Fruit fly (Drosophila melanogaster): Measurements from ENCODE around the gene MME1.

MME1 gene

DNA sequence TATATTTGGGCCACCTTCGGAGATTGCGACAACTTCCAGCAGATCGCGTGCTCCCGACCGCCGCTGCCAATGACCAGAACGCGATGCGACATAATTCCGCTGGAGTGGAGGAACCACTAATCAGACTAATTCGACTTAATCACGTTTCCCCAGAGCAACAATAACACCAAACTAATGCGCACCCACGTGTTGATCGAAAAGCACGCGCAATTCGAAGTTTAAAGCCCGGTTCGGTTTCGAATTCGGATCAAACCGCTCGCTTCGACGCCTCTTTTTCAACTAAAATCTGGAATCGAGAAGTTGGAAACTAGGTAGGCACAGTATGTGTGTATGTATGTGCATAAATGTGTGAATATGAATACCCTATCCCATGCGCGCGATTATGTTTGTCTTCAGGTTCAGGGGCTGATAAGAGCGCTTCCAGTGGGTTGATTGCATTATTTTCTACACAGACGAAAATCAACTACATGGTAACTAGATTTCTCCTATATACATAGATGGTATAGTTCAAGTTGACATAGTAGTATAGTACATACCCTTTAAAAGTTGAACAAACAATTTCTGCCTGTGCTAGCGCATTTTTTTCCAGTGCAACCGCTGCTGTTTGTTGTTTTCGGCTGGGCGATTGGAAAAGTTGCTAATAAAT is 3.6 kb upstream of the MME1 start, which contains the start of gene Gart (continued):
- TF ChIP-seq eyg (GFP tag; optimal IDR thresholded peaks at IDR 0.05), result peak; percentile 40
- 0 out of 3 replicates have a peak, but pooled peaks have one; percentile 20 for TF ChIP-seq C15 (GFP tag; IDR thresholded peaks at IDR 0.05)
- TF ChIP-seq BtbVII (GFP tag; optimal IDR thresholded peaks at IDR 0.05), result peak; percentile 14
- TF ChIP-seq tin (GFP tag; optimal IDR thresholded peaks at IDR 0.05), result peak; percentile 62
- TF ChIP-seq pnt (GFP tag; optimal IDR thresholded peaks at IDR 0.05), result peak; percentile 55
- TF ChIP-seq CG16863 (GFP tag; optimal IDR thresholded peaks at IDR 0.05), result peak; percentile 48
- TF ChIP-seq CG18619 (GFP tag; optimal IDR thresholded peaks at IDR 0.05), result peak; percentile 43
- peak; percentile 80 for TF ChIP-seq CG8924 (tag; optimal IDR thresholded peaks at IDR 0.05)
- peak; percentile 49 for TF ChIP-seq sd (tag; optimal IDR thresholded peaks at IDR 0.05)
- peak; percentile 50 for TF ChIP-seq Mes4 (GFP tag; optimal IDR thresholded peaks at IDR 0.05)
- peak; percentile 96 for TF ChIP-seq Med (GFP tag)
- TF ChIP-seq tll (GFP tag; optimal IDR thresholded peaks at IDR 0.05), result peak in 1 of 2 experiments; percentile 4
- no peak for TF ChIP-seq Gsc (GFP tag; IDR thresholded peaks at IDR 0.05)
- no peak for TF ChIP-seq CG31365 (tag; optimal IDR thresholded peaks at IDR 0.05)
- no peak for TF ChIP-seq CG14710 (tag; optimal IDR thresholded peaks at IDR 0.05)
- TF ChIP-seq CG6254 (GFP tag; optimal IDR thresholded peaks at IDR 0.05), result no peak
- peak; percentile 75; the same call in 2 of the 3 replicates for TF ChIP-seq dysf (GFP tag; IDR thresholded peaks at IDR 0.05)
- no peak for TF ChIP-seq CG6791 (GFP tag; IDR thresholded peaks at IDR 0.05; ENCODE audit: partially characterized antibody)
- peak; percentile 49 for TF ChIP-seq salm (tag; optimal IDR thresholded peaks at IDR 0.05)
- peak; percentile 10 for TF ChIP-seq Hmx (GFP tag; optimal IDR thresholded peaks at IDR 0.05)
- TF ChIP-seq CG4282 (GFP tag; optimal IDR thresholded peaks at IDR 0.05), result peak; percentile 58
- TF ChIP-seq CG12942 (GFP tag; optimal IDR thresholded peaks at IDR 0.05), result peak; percentile 42
- peak; percentile 62; the same call in 2 of the 3 replicates for TF ChIP-seq Aef1 (GFP tag; IDR thresholded peaks at IDR 0.05)
- no peak for TF ChIP-seq Fer1 (GFP tag; optimal IDR thresholded peaks at IDR 0.05)
- no peak for TF ChIP-seq usp (GFP tag; optimal IDR thresholded peaks at IDR 0.05)
- TF ChIP-seq hth (optimal IDR thresholded peaks at IDR 0.05), result no peak
- no peak for TF ChIP-seq CG11504 (tag; optimal IDR thresholded peaks at IDR 0.05)
- no peak for TF ChIP-seq zen (tag; optimal IDR thresholded peaks at IDR 0.05)
- TF ChIP-seq Bteb2 (GFP tag; optimal IDR thresholded peaks at IDR 0.05), result peak; percentile 66
- TF ChIP-seq vvl (GFP tag; IDR thresholded peaks at IDR 0.05), result peak; percentile 71; the same call in 1 of the 2 replicates
- TF ChIP-seq Chrac-16 (GFP tag; optimal IDR thresholded peaks at IDR 0.05), result peak; percentile 57
- peak; percentile 7 for TF ChIP-seq Atf-2 (GFP tag; optimal IDR thresholded peaks at IDR 0.05)
- peak; percentile 58 for TF ChIP-seq jumu (GFP tag; optimal IDR thresholded peaks at IDR 0.05)
- no peak for TF ChIP-seq CG11560 (tag; IDR thresholded peaks at IDR 0.05)
- TF ChIP-seq CG5180 (GFP tag; optimal IDR thresholded peaks at IDR 0.05), result no peak
- peak; percentile 57 for TF ChIP-seq CG12744 (GFP tag; optimal IDR thresholded peaks at IDR 0.05)
- TF ChIP-seq Bdp1 (GFP tag; optimal IDR thresholded peaks at IDR 0.05), result peak; percentile 36
- TF ChIP-seq CG14014 (GFP tag; IDR thresholded peaks at IDR 0.05), result peak; percentile 65
- TF ChIP-seq CG9609 (GFP tag; optimal IDR thresholded peaks at IDR 0.05), result peak; percentile 69
- TF ChIP-seq CG6683 (GFP tag; optimal IDR thresholded peaks at IDR 0.05), result no peak
- TF ChIP-seq grn (GFP tag; optimal IDR thresholded peaks at IDR 0.05), result peak; percentile 47
- TF ChIP-seq shn (GFP tag; optimal IDR thresholded peaks at IDR 0.05), result peak; percentile 53
- peak; percentile 17 for TF ChIP-seq CG14965 (GFP tag; optimal IDR thresholded peaks at IDR 0.05; ENCODE audit: borderline replicate concordance)
- peak; percentile 52 for TF ChIP-seq ewg (GFP tag; optimal IDR thresholded peaks at IDR 0.05)
- TF ChIP-seq Trl (optimal IDR thresholded peaks at IDR 0.05), result no peak
- TF ChIP-seq Trl (GFP tag; optimal IDR thresholded peaks at IDR 0.05), result peak; percentile 69
- peak in 1 of 2 experiments; percentile 55 for TF ChIP-seq Eip74EF (GFP tag; optimal IDR thresholded peaks at IDR 0.05)
- no peak for TF ChIP-seq CG7357 (GFP tag; IDR thresholded peaks at IDR 0.05)
- peak; percentile 36 for TF ChIP-seq NFAT (GFP tag; IDR thresholded peaks at IDR 0.05)
- TF ChIP-seq CG3407 (GFP tag; optimal IDR thresholded peaks at IDR 0.05), result peak; percentile 53
